Worm (Caenorhabditis elegans): ENCODE results near the gene gplb-1.

- TF ChIP-seq ahr-1 (tag; optimal IDR thresholded peaks at IDR 0.05) = no peak
- no peak for TF ChIP-seq unc-42 (tag; optimal IDR thresholded peaks at IDR 0.05)
- no peak for TF ChIP-seq gmeb-2 (tag; optimal IDR thresholded peaks at IDR 0.05)
- no peak for TF ChIP-seq nfya-1 (tag; optimal IDR thresholded peaks at IDR 0.05)
- no peak for TF ChIP-seq npax-4 (tag; optimal IDR thresholded peaks at IDR 0.05)
- no peak for TF ChIP-seq ceh-2 (tag; optimal IDR thresholded peaks at IDR 0.05)
- TF ChIP-seq unc-3 (GFP tag; conservative IDR thresholded peaks at IDR 0.05) = no peak
- TF ChIP-seq unc-3 (tag; optimal IDR thresholded peaks at IDR 0.05) = no peak
- no peak for TF ChIP-seq hlh-8 (tag; optimal IDR thresholded peaks at IDR 0.05)
- TF ChIP-seq pqm-1 (tag; optimal IDR thresholded peaks at IDR 0.05) = no peak
- no peak for TF ChIP-seq ama-1 (optimal IDR thresholded peaks at IDR 0.05)
- TF ChIP-seq nhr-11 (tag; optimal IDR thresholded peaks at IDR 0.05) = no peak
- no peak for TF ChIP-seq pha-4 (tag; optimal IDR thresholded peaks at IDR 0.05)
- no peak for TF ChIP-seq rnt-1 (tag; optimal IDR thresholded peaks at IDR 0.05)
Measured at ce11 chrV:8426741-8427457, 44.1 kb downstream of the gplb-1 start.

Data from whole organism, late embryonic.